Fruit fly (Drosophila melanogaster) Kc167 (cell line): ENCODE results near the gene CG6664.

Source experiments
- Myc ChIP-seq: fragments of >200 bp; optimal IDR thresholded peaks from 2 replicates; lab custom pipeline; 2017; ENCODE audit warnings: missing external identifiers
- Sin3A ChIP-seq: fragments of >200 bp; optimal IDR thresholded peaks from 2 replicates; lab custom pipeline; 2018; ENCODE audit warnings: missing external identifiers
- h ChIP-seq: fragments of >200 bp; optimal IDR thresholded peaks from 3 replicates; lab custom pipeline; 2018; ENCODE audit warnings: missing external identifiers
- insv ChIP-seq: fragments of >200 bp; optimal IDR thresholded peaks from 3 replicates; lab custom pipeline; 2018; ENCODE audit warnings: missing external identifiers
- psq ChIP-seq: fragments of >200 bp; optimal IDR thresholded peaks from 2 replicates; lab custom pipeline; 2017; ENCODE audit warnings: missing external identifiers
- ttk ChIP-seq: sonication (Bioruptor generic); optimal IDR thresholded peaks from 2 replicates; lab custom pipeline; 2017; ENCODE audit warnings: missing external identifiers

- TF ChIP-seq insv (lab: Kevin White, UChicago) (no peak), Myc (lab: Kevin White, UChicago) (no peak), ttk (lab: Kevin White, UChicago) (no peak), h (lab: Kevin White, UChicago) (no peak), psq (lab: Kevin White, UChicago) (no peak), Sin3A (lab: Kevin White, UChicago) (no peak)
Measured at dm6 chr3L:17006250-17006693, 9.7 kb downstream of the CG6664 start.
